Worm (Caenorhabditis elegans): ENCODE results near the gene srab-4.

Gene srab-4

DNA sequence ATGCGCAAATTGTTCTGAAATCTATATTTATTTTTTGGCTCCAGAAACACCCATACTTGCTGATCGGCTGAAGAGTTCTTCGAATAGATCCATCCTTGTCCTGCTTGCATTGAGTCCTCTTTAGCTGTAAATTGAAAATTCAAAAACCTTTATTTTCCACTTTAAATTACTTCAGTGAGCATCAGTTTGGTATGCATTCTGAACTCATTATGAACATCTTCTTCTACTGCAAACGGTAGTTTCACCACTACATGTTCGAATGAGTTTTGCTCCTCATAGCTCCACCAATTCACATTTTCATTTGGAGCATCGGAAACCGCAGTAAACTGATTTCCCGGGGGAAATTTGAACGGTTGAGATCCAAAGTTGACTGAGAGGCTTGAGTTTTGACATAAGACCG, 46.2 kb downstream of the srab-4 start:
- TF ChIP-seq W03F9.2 (tag; optimal IDR thresholded peaks at IDR 0.05) (no peak), him-1 (tag; optimal IDR thresholded peaks at IDR 0.05) (no peak), dao-5 (tag; optimal IDR thresholded peaks at IDR 0.05) (no peak)

DNA sequence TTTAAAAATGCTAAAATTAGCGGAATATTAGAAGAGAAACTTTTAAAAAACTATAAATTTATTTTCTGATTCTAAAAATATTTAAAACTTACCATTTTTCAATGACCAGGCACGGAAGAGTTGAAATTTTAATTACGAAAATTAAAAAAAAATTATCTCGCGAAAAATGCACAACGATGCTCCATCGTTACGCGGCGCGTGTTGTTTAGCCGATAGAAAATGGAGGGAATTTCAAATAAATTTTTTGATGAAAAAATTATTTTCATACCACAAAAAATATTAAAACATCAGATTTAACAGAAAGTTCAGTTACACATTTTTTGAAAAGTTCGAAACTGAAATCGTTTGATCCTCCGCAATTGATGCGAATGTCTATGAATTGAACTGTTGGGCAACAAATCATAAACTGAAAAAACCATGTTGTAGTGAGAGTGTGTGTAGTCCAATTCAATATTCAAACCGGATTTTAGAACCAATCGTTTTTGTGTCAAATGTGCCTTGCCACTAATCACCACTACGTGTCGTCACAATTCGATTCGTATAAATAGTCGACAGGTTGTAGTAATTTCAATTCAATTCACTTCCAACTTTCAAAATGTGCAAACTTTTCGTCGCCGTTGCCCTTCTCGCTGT, 47.3 kb downstream of the srab-4 start, which contains the start of the genes tofu-2 and spig-1:
Gene tofu-2, minus strand, starts transcription at position 116 of the 633 bp plus-strand sequence.
Gene spig-1, plus strand, starts transcription at position 583 of the 633 bp plus-strand sequence.
- TF ChIP-seq him-1 (tag; optimal IDR thresholded peaks at IDR 0.05) (no peak), W03F9.2 (tag; optimal IDR thresholded peaks at IDR 0.05) (no peak), dao-5 (tag; optimal IDR thresholded peaks at IDR 0.05) (no peak)

DNA sequence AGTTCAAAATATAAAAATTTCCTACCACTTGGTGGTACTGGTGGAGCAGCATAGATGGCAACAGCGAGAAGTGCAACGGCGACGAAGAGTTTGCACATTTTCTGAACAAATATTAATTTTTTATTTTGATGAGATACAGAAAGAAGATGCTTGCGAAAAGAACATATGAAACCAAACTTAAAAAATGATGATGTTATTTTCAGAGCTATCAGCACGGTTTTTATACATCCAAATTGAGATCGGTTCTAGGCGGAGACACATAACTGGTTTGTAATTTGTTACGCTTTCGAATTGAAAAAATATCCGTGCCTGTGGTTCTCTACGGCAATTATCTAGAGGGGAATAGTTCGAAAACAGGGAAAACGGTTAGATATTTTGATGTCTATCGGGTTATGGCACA, 49.1 kb downstream of the srab-4 start, which contains the start of gene txt-17:
Gene txt-17, minus strand, starts transcription at position 101 of the 400 bp plus-strand sequence.
- TF ChIP-seq dao-5 (tag; optimal IDR thresholded peaks at IDR 0.05) = no peak
- no peak for TF ChIP-seq him-1 (tag; optimal IDR thresholded peaks at IDR 0.05)
- TF ChIP-seq W03F9.2 (tag; optimal IDR thresholded peaks at IDR 0.05) = no peak

DNA sequence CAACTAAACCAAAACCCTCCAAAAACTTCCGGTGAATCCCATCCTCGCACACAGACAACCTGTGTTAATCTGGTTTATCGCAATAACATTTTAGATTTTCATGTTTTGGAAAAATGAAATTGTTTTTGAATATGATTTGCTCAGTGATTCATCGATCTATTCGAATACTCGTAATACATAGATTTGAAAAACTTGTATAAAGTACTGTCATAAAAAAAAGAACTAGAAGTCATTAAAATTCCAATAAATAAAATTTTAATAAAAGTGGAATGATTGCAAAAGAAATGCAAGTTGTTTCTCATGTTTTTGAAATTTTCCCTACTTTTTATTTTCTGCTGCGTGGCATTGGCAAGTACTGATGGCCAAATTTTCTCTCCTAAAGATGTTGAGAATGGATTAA, 50.6 kb downstream of the srab-4 start, which contains the start of gene spig-8:
Gene spig-8, plus strand, starts transcription at position 301 of the 400 bp plus-strand sequence.
- TF ChIP-seq him-1 (tag; optimal IDR thresholded peaks at IDR 0.05) (no peak), W03F9.2 (tag; optimal IDR thresholded peaks at IDR 0.05) (no peak), dao-5 (tag; optimal IDR thresholded peaks at IDR 0.05) (no peak)
